Worm (Caenorhabditis elegans) whole organism, L2 larva: ENCODE data around the gene C15H11.13.

ENCODE experiments used
- ama-1 ChIP-seq: fragments of 150-350 bp; optimal IDR thresholded peaks from 2 replicates; lab custom pipeline; 2018; ENCODE audit warnings: inconsistent platforms
- ceh-82 ChIP-seq: fragments of 150-350 bp; optimal IDR thresholded peaks from 2 replicates; lab custom pipeline; 2014; ENCODE audit warnings: missing biosample characterization, missing genetic modification characterization

DNA sequence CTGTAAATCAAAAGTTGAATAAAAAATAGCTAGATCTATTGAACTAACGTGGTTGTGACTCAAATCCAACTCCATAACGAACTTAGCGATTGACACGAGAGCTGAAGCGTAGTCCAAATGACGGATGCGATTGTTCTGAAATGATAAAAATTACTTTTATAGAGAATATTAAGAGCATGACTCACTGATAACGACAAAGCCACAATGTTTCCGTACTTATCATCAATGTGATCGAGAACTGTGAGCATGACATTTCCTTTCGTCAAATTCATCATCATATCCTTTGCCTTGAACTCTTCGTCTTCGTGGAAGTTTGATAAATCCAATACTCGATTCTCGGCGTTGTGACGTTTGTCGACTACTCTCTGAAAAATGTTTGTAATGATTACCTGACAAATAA lies 19.2 kb downstream of the C15H11.13 start:
- no peak for TF ChIP-seq ceh-82 (tag; lab: Kevin White, UChicago)
- TF ChIP-seq ama-1 (lab: Kevin White, UChicago): no peak
